Worm (Caenorhabditis elegans) whole organism, midembryonic: Measurements from ENCODE around the gene gcy-13.
"Not testable (repeated sequence)": the region's sequence is repeated elsewhere in the genome, so short reads cannot be mapped to it uniquely, and the experiment has no call there.

Experiments
- T22C8.4 ChIP-seq: fragments of 200-800 bp; sonication (Bioruptor generic); IDR thresholded peaks from 2 replicates; pipeline ENCODE4 v1.3.6; 2022; ENCODE audit warnings: missing genetic modification characterization, missing compliant biosample characterization
- cog-1 ChIP-seq: sonication (generic microtip); optimal IDR thresholded peaks from 2 replicates; lab custom pipeline; 2016; ENCODE audit warnings: missing genetic modification characterization, missing compliant biosample characterization
- flt-1 ChIP-seq: fragments of 200-800 bp; sonication (Bioruptor generic); IDR thresholded peaks from 2 replicates; pipeline ENCODE4 v1.3.6; 2022; ENCODE audit warnings: missing genetic modification characterization, missing compliant biosample characterization
- klf-2 ChIP-seq: fragments of 200-800 bp; sonication (Bioruptor generic); conservative IDR thresholded peaks from 2 replicates; pipeline ENCODE4 v1.3.6; 2022; ENCODE audit warnings: missing genetic modification reagents, missing genetic modification characterization, missing compliant biosample characterization
- med-1 ChIP-seq: sonication (generic microtip); optimal IDR thresholded peaks from 2 replicates; lab custom pipeline; 2017; ENCODE audit warnings: missing genetic modification characterization, mild to moderate bottlenecking, missing compliant biosample characterization, antibody characterized with exemption, missing genetic modification reagents; ENCODE audit not compliant: insufficient read depth
- ref-1 ChIP-seq: fragments of 200-800 bp; sonication (Bioruptor generic); conservative IDR thresholded peaks from 2 replicates; pipeline ENCODE4 v1.3.6; 2022; ENCODE audit warnings: missing genetic modification reagents, missing genetic modification characterization, missing compliant biosample characterization
- tab-1 ChIP-seq: fragments of 200-800 bp; sonication (Bioruptor generic); IDR thresholded peaks from 2 replicates; pipeline ENCODE4 v1.3.6; 2022; ENCODE audit warnings: missing genetic modification characterization, missing compliant biosample characterization
- ztf-23 ChIP-seq: fragments of 200-800 bp; sonication (Bioruptor generic); IDR thresholded peaks from 2 replicates; pipeline ENCODE4 v1.3.6; 2022; ENCODE audit warnings: missing genetic modification reagents, missing genetic modification characterization, missing compliant biosample characterization
- ztf-29 ChIP-seq: fragments of 200-800 bp; sonication (Bioruptor generic); IDR thresholded peaks from 2 replicates; pipeline ENCODE4 v1.3.6; 2022; ENCODE audit warnings: missing genetic modification reagents, missing genetic modification characterization, missing compliant biosample characterization

Gene gcy-13

ce11 chrV:12386154-12386553 lies 16.8 kb upstream of the gcy-13 start, which contains the start of gene K01D12.15:
TSS of gene K01D12.15 (plus strand) at chrV:12386454.
- TF ChIP-seq ref-1 (GFP tag; lab: Robert Waterston, UW): no peak
- TF ChIP-seq ztf-29 (GFP tag; lab: Robert Waterston, UW): no peak
- no peak for TF ChIP-seq tab-1
- TF ChIP-seq med-1 (GFP tag; lab: Kevin White, UChicago): no peak
- TF ChIP-seq klf-2 (GFP tag; lab: Robert Waterston, UW): no peak
- no peak for TF ChIP-seq ztf-23 (GFP tag; lab: Robert Waterston, UW)
- no peak for TF ChIP-seq cog-1 (tag; lab: Kevin White, UChicago)
- no peak for TF ChIP-seq T22C8.4 (GFP tag; lab: Robert Waterston, UW)
- no peak for TF ChIP-seq flt-1

ce11 chrV:12377256-12377655 lies 7.9 kb upstream of the gcy-13 start, which contains the start of gene K01D12.1:
TSS of gene K01D12.1 (plus strand) at chrV:12377556.
- TF ChIP-seq ztf-23 (GFP tag; lab: Robert Waterston, UW) (no peak), T22C8.4 (GFP tag; lab: Robert Waterston, UW) (no peak), cog-1 (tag; lab: Kevin White, UChicago) (no peak), klf-2 (GFP tag; lab: Robert Waterston, UW) (no peak), med-1 (GFP tag; lab: Kevin White, UChicago) (no peak), ref-1 (GFP tag; lab: Robert Waterston, UW) (no peak), flt-1 (no peak), ztf-29 (GFP tag; lab: Robert Waterston, UW) (no peak), tab-1 (no peak)

DNA sequence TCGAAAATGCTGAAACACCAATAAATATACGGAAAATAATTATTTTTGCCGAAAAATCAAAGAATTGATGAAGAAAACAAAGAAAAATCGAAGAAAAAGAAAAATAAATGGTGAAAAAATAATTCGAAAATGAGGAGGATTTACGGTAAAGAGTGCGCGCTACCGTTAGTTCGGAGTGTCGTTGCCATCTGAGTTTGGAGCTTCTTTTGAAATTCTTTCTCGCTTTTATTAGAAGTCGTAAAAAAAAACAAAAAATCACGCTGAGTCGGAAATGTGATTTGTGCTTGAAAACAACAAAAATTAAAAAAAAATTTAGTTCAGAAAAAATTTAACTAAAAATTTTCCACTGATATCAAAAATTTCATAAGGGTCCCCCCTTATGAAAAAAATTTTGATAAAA lies 4.9 kb upstream of the gcy-13 start, which contains the start of gene F23H12.10:
Gene F23H12.10 (minus strand): TSS at position 12 of the 400 bp plus-strand sequence.
- not testable (repeated sequence) for TF ChIP-seq flt-1; cog-1 (tag; lab: Kevin White, UChicago); med-1 (GFP tag; lab: Kevin White, UChicago)

DNA sequence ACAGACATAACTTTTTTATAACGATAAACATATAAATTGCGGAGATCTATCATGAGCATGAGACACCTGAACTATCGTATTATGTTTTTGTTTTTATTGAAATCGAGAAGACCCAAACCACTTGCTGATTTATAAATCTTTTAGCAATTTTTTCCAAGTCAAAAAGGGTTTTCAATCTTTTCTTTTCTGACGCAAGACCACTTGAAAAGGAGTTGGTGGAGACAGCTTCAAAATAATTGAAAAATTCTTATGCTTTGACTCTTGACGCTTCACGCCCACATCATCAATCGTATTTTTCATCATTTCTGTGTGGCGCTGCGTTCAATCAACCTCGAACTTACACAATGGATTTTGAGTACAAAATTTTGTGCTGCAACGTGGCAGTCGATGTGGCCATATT lies 2.0 kb upstream of the gcy-13 start, which contains the start of gene F23H12.7:
Gene F23H12.7 (plus strand): TSS at position 301 of the 400 bp plus-strand sequence.
- TF ChIP-seq T22C8.4 (GFP tag; lab: Robert Waterston, UW) (no peak), tab-1 (no peak), flt-1 (no peak), ztf-23 (GFP tag; lab: Robert Waterston, UW) (no peak), klf-2 (GFP tag; lab: Robert Waterston, UW) (no peak), med-1 (GFP tag; lab: Kevin White, UChicago) (no peak), ref-1 (GFP tag; lab: Robert Waterston, UW) (no peak), cog-1 (tag; lab: Kevin White, UChicago) (no peak), ztf-29 (GFP tag; lab: Robert Waterston, UW) (no peak)

- TF ChIP-seq cog-1 (tag; lab: Kevin White, UChicago) (no peak), T22C8.4 (GFP tag; lab: Robert Waterston, UW) (no peak), klf-2 (GFP tag; lab: Robert Waterston, UW) (no peak), flt-1 (no peak), tab-1 (no peak), ztf-23 (GFP tag; lab: Robert Waterston, UW) (no peak), ztf-29 (GFP tag; lab: Robert Waterston, UW) (no peak), med-1 (GFP tag; lab: Kevin White, UChicago) (no peak), ref-1 (GFP tag; lab: Robert Waterston, UW) (no peak)
Measured at ce11 chrV:12365104-12365503, 4.2 kb downstream of the gcy-13 start, which contains the start of gene fipr-2. TSS of gene fipr-2 (plus strand) at chrV:12365348.

- no peak for TF ChIP-seq flt-1
- TF ChIP-seq T22C8.4 (GFP tag; lab: Robert Waterston, UW): no peak
- TF ChIP-seq cog-1 (tag; lab: Kevin White, UChicago): no peak
- TF ChIP-seq ztf-29 (GFP tag; lab: Robert Waterston, UW): no peak
- TF ChIP-seq ztf-23 (GFP tag; lab: Robert Waterston, UW): no peak
- no peak for TF ChIP-seq tab-1
- TF ChIP-seq klf-2 (GFP tag; lab: Robert Waterston, UW): no peak
- TF ChIP-seq med-1 (GFP tag; lab: Kevin White, UChicago): no peak
- TF ChIP-seq ref-1 (GFP tag; lab: Robert Waterston, UW): no peak
Measured at ce11 chrV:12361644-12362043, 7.7 kb downstream of the gcy-13 start, which contains the start of gene fipr-1. TSS of gene fipr-1 (minus strand) at chrV:12361744.

DNA sequence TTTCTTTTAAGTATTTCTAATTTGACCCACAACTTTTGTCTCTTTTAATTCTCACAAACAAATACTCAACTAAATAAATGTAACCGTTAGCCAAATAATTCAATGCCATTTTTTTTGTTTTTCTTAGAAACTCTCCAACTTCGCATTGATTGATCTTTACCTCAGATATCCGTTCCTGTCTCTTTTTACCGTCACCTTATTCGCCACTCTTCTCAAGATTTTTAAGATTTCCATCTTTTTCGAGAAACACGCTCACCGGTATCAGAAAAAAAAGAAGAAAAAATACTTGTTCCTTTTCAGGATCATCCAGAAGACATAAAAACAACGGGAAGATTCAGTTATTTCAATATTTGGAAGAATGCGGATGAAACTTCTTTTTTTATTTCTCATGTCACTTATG lies 11.0 kb downstream of the gcy-13 start, which contains the start of gene F23H12.5:
Gene F23H12.5 (plus strand): TSS at position 301 of the 400 bp plus-strand sequence.
- TF ChIP-seq tab-1 (no peak), ref-1 (GFP tag; lab: Robert Waterston, UW) (no peak), T22C8.4 (GFP tag; lab: Robert Waterston, UW) (no peak), ztf-29 (GFP tag; lab: Robert Waterston, UW) (no peak)

DNA sequence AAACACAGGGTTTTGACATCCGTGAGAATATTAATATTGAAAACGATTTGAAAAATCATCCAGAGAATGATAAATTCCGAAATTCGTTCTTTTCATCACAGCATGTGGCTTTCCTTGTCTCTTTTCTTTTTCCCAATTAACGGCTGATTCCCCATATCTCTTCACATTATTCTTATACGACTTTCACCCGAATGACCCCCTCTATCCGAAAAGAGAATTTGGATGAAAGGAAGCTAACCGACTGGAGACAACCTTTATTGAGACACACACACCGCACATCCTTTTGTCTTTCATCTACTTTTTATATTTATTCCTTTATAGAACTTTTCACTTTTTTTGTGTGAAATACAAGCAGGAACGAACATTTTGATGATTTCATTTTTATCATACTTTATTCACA lies 11.7 kb downstream of the gcy-13 start:
- TF ChIP-seq ref-1 (GFP tag; lab: Robert Waterston, UW): no peak

- no peak for TF ChIP-seq klf-2 (GFP tag; lab: Robert Waterston, UW)
- TF ChIP-seq ztf-29 (GFP tag; lab: Robert Waterston, UW): no peak
- TF ChIP-seq cog-1 (tag; lab: Kevin White, UChicago): no peak
- peak; percentile 54; the same call in 1 of the 2 replicates for TF ChIP-seq flt-1
- TF ChIP-seq med-1 (GFP tag; lab: Kevin White, UChicago): no peak
Measured at ce11 chrV:12354193-12354830, 15.0 kb downstream of the gcy-13 start.

DNA sequence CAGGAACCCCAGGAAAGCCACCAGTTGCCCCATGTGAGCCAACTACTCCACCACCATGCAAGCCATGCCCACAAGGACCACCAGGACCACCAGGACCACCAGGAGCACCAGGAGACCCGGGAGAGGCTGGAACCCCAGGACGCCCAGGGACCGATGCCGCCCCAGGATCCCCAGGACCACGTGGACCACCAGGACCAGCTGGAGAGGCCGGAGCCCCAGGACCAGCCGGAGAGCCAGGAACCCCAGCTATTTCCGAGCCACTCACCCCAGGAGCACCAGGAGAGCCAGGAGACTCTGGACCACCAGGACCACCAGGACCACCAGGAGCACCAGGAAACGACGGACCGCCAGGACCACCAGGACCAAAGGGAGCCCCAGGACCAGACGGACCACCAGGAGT lies 15.8 kb downstream of the gcy-13 start:
- TF ChIP-seq ref-1 (GFP tag; lab: Robert Waterston, UW) (no peak), T22C8.4 (GFP tag; lab: Robert Waterston, UW) (peak; percentile 43; the same call in 1 of the 2 replicates), med-1 (GFP tag; lab: Kevin White, UChicago) (no peak), klf-2 (GFP tag; lab: Robert Waterston, UW) (no peak), ztf-29 (GFP tag; lab: Robert Waterston, UW) (peak; percentile 12; the same call in 1 of the 2 replicates)
